Fruit fly (Drosophila melanogaster) whole organism, adult: ENCODE results near the gene CG4768.

Experiments used
- CG12768 ChIP-seq: fragments of 200-800 bp; sonication (Bioruptor generic); optimal IDR thresholded peaks from 2 replicates; lab custom pipeline; 2017; ENCODE audit warnings: missing biosample characterization, missing genetic modification characterization, mild to moderate bottlenecking, moderate library complexity, missing genetic modification reagents
- CG33017 ChIP-seq: fragments of 200-800 bp; sonication (Bioruptor generic); optimal IDR thresholded peaks from 2 replicates; lab custom pipeline; 2018; ENCODE audit warnings: missing biosample characterization, mild to moderate bottlenecking, missing genetic modification characterization, moderate library complexity
- CG5204 ChIP-seq: fragments of 200-800 bp; sonication (Bioruptor generic); optimal IDR thresholded peaks from 2 replicates; lab custom pipeline; 2016; ENCODE audit warnings: missing biosample characterization, missing genetic modification characterization
- CG7101 ChIP-seq: fragments of 200-800 bp; sonication (Bioruptor generic); optimal IDR thresholded peaks from 2 replicates; lab custom pipeline; 2018; ENCODE audit warnings: missing biosample characterization, mild to moderate bottlenecking, missing genetic modification characterization, moderate library complexity
- Crg-1 ChIP-seq: fragments of 200-800 bp; sonication (Bioruptor generic); optimal IDR thresholded peaks from 2 replicates; lab custom pipeline; 2016; ENCODE audit warnings: missing biosample characterization, missing genetic modification characterization
- Hr96 ChIP-seq: fragments of 200-800 bp; sonication (Bioruptor generic); optimal IDR thresholded peaks from 2 replicates; lab custom pipeline; 2016; ENCODE audit warnings: missing biosample characterization, missing genetic modification characterization
- cic ChIP-seq: fragments of 200-800 bp; sonication (Bioruptor generic); optimal IDR thresholded peaks from 2 replicates; lab custom pipeline; 2017; ENCODE audit warnings: missing biosample characterization, mild to moderate bottlenecking, missing genetic modification characterization, moderate library complexity
- ovo ChIP-seq: fragments of 200-800 bp; sonication (Bioruptor generic); optimal IDR thresholded peaks from 2 replicates; lab custom pipeline; 2016; ENCODE audit warnings: missing biosample characterization, missing genetic modification characterization
- toe ChIP-seq: fragments of 200-800 bp; sonication (Bioruptor generic); optimal IDR thresholded peaks from 2 replicates; lab custom pipeline; 2016; ENCODE audit warnings: missing biosample characterization, missing genetic modification characterization

DNA sequence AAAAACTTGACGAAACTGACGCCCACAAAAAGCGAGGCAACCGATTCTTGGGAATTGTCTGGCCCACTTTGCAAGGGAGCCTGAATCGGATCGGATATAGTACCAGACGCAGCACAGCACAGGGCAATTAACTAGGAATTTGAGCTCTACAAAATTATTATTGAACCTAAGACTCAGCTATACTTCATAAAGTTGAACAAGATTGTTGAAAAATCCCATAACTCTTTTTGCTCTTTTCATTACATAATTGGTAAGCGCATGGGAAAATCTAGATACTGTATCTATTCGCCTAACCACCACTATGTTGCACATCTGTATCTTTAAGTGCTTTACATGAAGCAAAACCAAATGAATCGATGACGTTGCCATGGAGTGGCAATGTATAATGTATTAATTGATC, 41.2 kb downstream of the CG4768 start:
- TF ChIP-seq CG12768 (GFP tag; lab: Kevin White, UChicago) (no peak), toe (GFP tag; lab: Kevin White, UChicago) (no peak), CG33017 (tag; lab: Kevin White, UChicago) (no peak), CG7101 (no peak), cic (GFP tag; lab: Kevin White, UChicago) (no peak), Hr96 (GFP tag; lab: Kevin White, UChicago) (no peak), Crg-1 (no peak), ovo (GFP tag; lab: Kevin White, UChicago) (no peak), CG5204 (no peak)
